Worm (Caenorhabditis elegans): Measurements from ENCODE around the gene spp-16.
A peak's percentile ranks its signal among the peaks of the same experiment; 100 is the strongest.

spp-16 gene

DNA sequence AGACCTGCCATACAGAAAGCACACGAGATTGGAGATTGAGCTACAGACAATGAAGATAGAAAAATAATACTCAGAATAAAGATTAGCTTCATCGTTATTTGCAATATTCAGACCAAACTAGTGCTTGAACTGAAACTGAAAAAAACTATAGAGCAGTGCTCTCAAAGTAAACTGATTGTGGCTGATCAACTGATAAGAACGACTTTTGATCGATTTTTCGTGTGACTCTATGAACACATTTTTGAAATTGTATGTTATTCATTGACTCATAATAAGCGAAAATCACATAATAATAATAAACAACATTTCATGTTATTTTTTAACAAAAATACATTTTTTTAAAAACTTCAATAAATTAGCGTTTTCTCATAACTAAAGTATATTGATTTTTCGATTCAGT lies at the start of gene spp-16:
Gene spp-16, minus strand, starts transcription at position 179 of the 400 bp plus-strand sequence.
- no peak for TF ChIP-seq ceh-90 (tag; optimal IDR thresholded peaks at IDR 0.05)
- TF ChIP-seq unc-86 (tag; optimal IDR thresholded peaks at IDR 0.05) = no peak
- TF ChIP-seq efl-1 (optimal IDR thresholded peaks at IDR 0.05) = no peak
- TF ChIP-seq efl-1 (GFP tag; optimal IDR thresholded peaks at IDR 0.05 in 1 of 2) = peak in 1 of 2 experiments; percentile 48

DNA sequence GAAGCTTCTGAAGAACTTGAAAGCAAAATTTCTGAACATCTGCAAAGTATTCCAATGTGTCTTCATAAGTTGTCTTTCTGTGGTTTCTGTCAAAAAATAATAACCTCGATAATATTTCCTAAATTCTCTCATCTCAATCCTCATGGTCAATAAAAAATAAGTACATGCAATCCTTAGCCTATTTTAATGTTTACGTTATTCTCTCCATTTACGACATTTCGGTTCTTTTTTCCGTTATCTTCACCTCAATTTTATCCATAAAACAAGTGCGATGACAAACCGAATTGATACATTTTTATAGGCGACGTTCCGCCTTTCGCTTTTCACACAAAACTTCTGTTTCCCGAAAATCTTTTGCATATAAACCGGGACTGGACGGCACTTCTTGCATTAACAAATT lies 48.4 kb upstream of the spp-16 start, which contains the start of gene col-153:
Gene col-153, plus strand, starts transcription at position 301 of the 400 bp plus-strand sequence.
- TF ChIP-seq nhr-71 (tag; optimal IDR thresholded peaks at IDR 0.05) (no peak), tlp-1 (tag; optimal IDR thresholded peaks at IDR 0.05) (no peak), blmp-1 (tag; optimal IDR thresholded peaks at IDR 0.05) (peak; percentile 86), rnt-1 (tag; optimal IDR thresholded peaks at IDR 0.05) (no peak), unc-98 (GFP tag; IDR thresholded peaks at IDR 0.05) (no peak), lir-3 (tag; optimal IDR thresholded peaks at IDR 0.05; ENCODE audit: poor library complexity) (no peak)

DNA sequence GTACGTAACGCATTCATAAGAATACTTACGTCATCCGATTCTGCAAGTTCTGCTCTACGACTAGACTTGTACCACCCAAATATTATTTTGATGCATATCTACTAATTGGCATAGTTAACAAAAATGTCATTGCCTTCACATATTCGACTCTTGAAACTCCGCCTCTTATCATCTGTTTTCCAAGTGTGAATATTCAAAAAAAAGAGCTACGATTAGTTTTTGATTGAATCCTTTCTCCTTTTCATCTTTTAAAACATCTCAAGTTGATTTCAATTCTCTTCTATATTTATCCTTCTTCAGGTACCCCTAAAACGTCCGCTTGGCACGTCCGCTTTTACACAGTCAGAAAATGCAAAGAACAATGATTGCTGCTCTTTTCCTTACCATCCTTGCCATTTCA lies 46.8 kb upstream of the spp-16 start, which contains the start of gene F17C11.2:
Gene F17C11.2, plus strand, starts transcription at position 301 of the 400 bp plus-strand sequence.
- TF ChIP-seq efl-1 (optimal IDR thresholded peaks at IDR 0.05) (no peak), efl-1 (GFP tag; optimal IDR thresholded peaks at IDR 0.05 in 1 of 2) (peak in 1 of 2 experiments; percentile 3), efl-3 (GFP tag; optimal IDR thresholded peaks at IDR 0.05) (no peak)

DNA sequence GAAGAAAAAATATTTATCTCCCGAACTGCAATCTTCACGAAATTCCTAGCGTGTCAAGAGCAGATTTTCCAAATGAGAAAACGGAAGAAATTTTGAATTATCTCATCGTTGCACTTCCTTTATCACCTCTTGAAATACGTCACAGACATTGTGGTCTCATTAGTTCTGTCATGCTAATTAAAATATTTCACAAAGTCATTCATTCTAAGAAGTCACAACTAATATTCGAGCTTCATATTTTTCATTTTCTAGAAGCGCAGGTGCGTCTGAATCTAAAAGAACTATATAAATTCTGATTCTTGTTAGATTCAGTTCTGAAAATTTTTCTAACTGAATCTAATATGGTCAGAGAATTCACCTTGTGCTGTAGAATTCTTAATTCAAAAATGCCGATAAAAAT lies 46.1 kb upstream of the spp-16 start:
- TF ChIP-seq ets-5 (GFP tag; IDR thresholded peaks at IDR 0.05) = no peak
- no peak for TF ChIP-seq ces-1 (GFP tag; optimal IDR thresholded peaks at IDR 0.05)
- TF ChIP-seq lin-14 (GFP tag; optimal IDR thresholded peaks at IDR 0.05) = no peak
- peak; percentile 67 for TF ChIP-seq ceh-8 (GFP tag; optimal IDR thresholded peaks at IDR 0.05)
- no peak for TF ChIP-seq sox-4 (tag; optimal IDR thresholded peaks at IDR 0.05)
- no peak for TF ChIP-seq dsc-1 (tag; optimal IDR thresholded peaks at IDR 0.05)
- no peak for TF ChIP-seq nhr-77 (tag; optimal IDR thresholded peaks at IDR 0.05)
- no peak for TF ChIP-seq nhr-85 (tag)
- no peak for TF ChIP-seq ceh-82 (tag; optimal IDR thresholded peaks at IDR 0.05)
- TF ChIP-seq C04F5.9 (tag; optimal IDR thresholded peaks at IDR 0.05) = no peak
- TF ChIP-seq nhr-71 (tag; optimal IDR thresholded peaks at IDR 0.05) = peak; percentile 55
- no peak for TF ChIP-seq lin-39 (tag; optimal IDR thresholded peaks at IDR 0.05)
- no peak for TF ChIP-seq ama-1 (optimal IDR thresholded peaks at IDR 0.05)
- no peak for TF ChIP-seq ztf-4 (tag; optimal IDR thresholded peaks at IDR 0.05)
- TF ChIP-seq nhr-237 (tag; optimal IDR thresholded peaks at IDR 0.05) = no peak
- no peak for TF ChIP-seq lin-15B (tag; optimal IDR thresholded peaks at IDR 0.05)
- no peak for TF ChIP-seq ceh-88 (GFP tag; IDR thresholded peaks at IDR 0.05)
- TF ChIP-seq ceh-63 (GFP tag; optimal IDR thresholded peaks at IDR 0.05) = no peak
- no peak for TF ChIP-seq tbx-2 (tag; optimal IDR thresholded peaks at IDR 0.05)
- TF ChIP-seq fkh-4 (tag; optimal IDR thresholded peaks at IDR 0.05; ENCODE audit: borderline replicate concordance) = no peak
- no peak for TF ChIP-seq lsy-2 (tag; optimal IDR thresholded peaks at IDR 0.05)
- no peak for TF ChIP-seq zag-1 (tag; optimal IDR thresholded peaks at IDR 0.05)
- TF ChIP-seq sup-37 (GFP tag; optimal IDR thresholded peaks at IDR 0.05) = no peak
- TF ChIP-seq tlp-1 (tag; optimal IDR thresholded peaks at IDR 0.05) = no peak
- no peak for TF ChIP-seq egl-27 (tag; optimal IDR thresholded peaks at IDR 0.05)
- no peak for TF ChIP-seq xbp-1 (tag; optimal IDR thresholded peaks at IDR 0.05)
- no peak for TF ChIP-seq fos-1 (tag; optimal IDR thresholded peaks at IDR 0.05)
- no peak for TF ChIP-seq C34B4.2 (tag; optimal IDR thresholded peaks at IDR 0.05)
- TF ChIP-seq nhr-47 (tag; optimal IDR thresholded peaks at IDR 0.05) = peak; percentile 38
- TF ChIP-seq jun-1 (tag; optimal IDR thresholded peaks at IDR 0.05) = no peak
- no peak for TF ChIP-seq nhr-90 (tag; optimal IDR thresholded peaks at IDR 0.05; ENCODE audit: poor library complexity)
- no peak for TF ChIP-seq irx-1 (tag; optimal IDR thresholded peaks at IDR 0.05)
- TF ChIP-seq unc-86 (tag; optimal IDR thresholded peaks at IDR 0.05) = no peak
- no peak for TF ChIP-seq swsn-7 (tag; optimal IDR thresholded peaks at IDR 0.05)
- no peak for TF ChIP-seq unc-30 (tag; optimal IDR thresholded peaks at IDR 0.05)
- no peak for TF ChIP-seq skn-1 (tag; optimal IDR thresholded peaks at IDR 0.05)
- TF ChIP-seq nhr-84 (tag; optimal IDR thresholded peaks at IDR 0.05) = no peak
- no peak for TF ChIP-seq unc-98 (GFP tag; IDR thresholded peaks at IDR 0.05)
- no peak for TF ChIP-seq vab-15 (tag; optimal IDR thresholded peaks at IDR 0.05)
- TF ChIP-seq fkh-8 (tag; optimal IDR thresholded peaks at IDR 0.05) = peak; percentile 64
- peak; percentile 33 for TF ChIP-seq fkh-10 (GFP tag; optimal IDR thresholded peaks at IDR 0.05)

Measured in whole organism, L1 larva.